Fruit fly (Drosophila melanogaster): ENCODE results near the gene Sas10.

Sas10 gene

DNA sequence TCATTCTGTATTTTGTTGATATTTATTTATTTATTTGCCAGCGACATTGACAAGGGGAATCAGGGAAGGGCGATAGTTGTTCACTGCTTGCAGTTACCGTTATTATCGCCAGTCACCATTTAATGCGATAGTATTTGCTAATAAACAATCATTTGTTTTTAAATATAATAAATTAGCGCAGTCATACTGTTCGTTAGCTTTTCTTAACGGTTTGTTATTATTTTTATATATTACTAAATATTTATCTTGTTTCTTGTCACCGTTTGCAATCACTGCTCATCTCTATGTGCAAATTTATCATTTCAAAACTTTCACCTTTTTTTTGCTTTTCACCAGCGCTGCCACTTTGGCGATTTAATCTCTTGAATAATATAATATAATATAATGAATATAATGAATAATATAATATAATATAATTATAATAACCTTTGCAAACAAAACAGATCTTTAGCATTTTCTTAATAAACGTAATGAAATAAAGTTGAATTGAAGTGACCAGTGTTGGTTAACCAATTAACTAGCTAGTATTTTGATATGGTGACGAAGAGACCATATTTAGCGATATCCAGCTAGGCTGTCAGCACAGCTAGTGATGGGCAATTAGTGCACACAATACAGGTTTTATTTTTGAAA is 12.2 kb downstream of the Sas10 start, which contains the start of the genes CG3309 and XRCC1 (continued):
- TF ChIP-seq CG32772 (GFP tag; IDR thresholded peaks at IDR 0.05), result 0 out of 2 replicates have a peak, but pooled peaks have one; percentile 28
- no peak for TF ChIP-seq Sin3A (optimal IDR thresholded peaks at IDR 0.05)
- no peak for TF ChIP-seq onecut (GFP tag; IDR thresholded peaks at IDR 0.05)
- TF ChIP-seq Usf (GFP tag; optimal IDR thresholded peaks at IDR 0.05), result no peak
- TF ChIP-seq cato (GFP tag; optimal IDR thresholded peaks at IDR 0.05; ENCODE audit: borderline replicate concordance), result no peak
- TF ChIP-seq vvl (GFP tag; IDR thresholded peaks at IDR 0.05), result peak; percentile 69
- no peak for TF ChIP-seq CG18599 (GFP tag; optimal IDR thresholded peaks at IDR 0.05)
- TF ChIP-seq trem (tag; optimal IDR thresholded peaks at IDR 0.05), result peak; percentile 53
- no peak for TF ChIP-seq CG7745 (tag; optimal IDR thresholded peaks at IDR 0.05)
- TF ChIP-seq Mrtf (GFP tag; IDR thresholded peaks at IDR 0.05), result no peak
- peak; percentile 8 for TF ChIP-seq psq (GFP tag; optimal IDR thresholded peaks at IDR 0.05)
- peak; percentile 39 for TF ChIP-seq PHDP (tag; optimal IDR thresholded peaks at IDR 0.05)
- no peak for TF ChIP-seq pita (GFP tag; optimal IDR thresholded peaks at IDR 0.05)
- TF ChIP-seq CG8478 (optimal IDR thresholded peaks at IDR 0.05), result no peak
- peak; percentile 54 for TF ChIP-seq CG13894 (tag; optimal IDR thresholded peaks at IDR 0.05)
- peak; percentile 24 for TF ChIP-seq CG10462 (GFP tag; optimal IDR thresholded peaks at IDR 0.05)
- TF ChIP-seq CG34422 (GFP tag; IDR thresholded peaks at IDR 0.05), result peak; percentile 78; the same call in 2 of the 3 replicates
- peak; percentile 54 for TF ChIP-seq lilli (GFP tag; optimal IDR thresholded peaks at IDR 0.05)
- TF ChIP-seq mld (GFP tag; IDR thresholded peaks at IDR 0.05; ENCODE audit: partially characterized antibody), result peak; percentile 64; the same call in 2 of the 3 replicates
- no peak for TF ChIP-seq CG15073 (GFP tag; optimal IDR thresholded peaks at IDR 0.05)
- TF ChIP-seq CG18619 (GFP tag; optimal IDR thresholded peaks at IDR 0.05), result peak; percentile 23
- no peak for TF ChIP-seq Dip2 (GFP tag; IDR thresholded peaks at IDR 0.05)
- no peak for TF ChIP-seq abd-A (tag; optimal IDR thresholded peaks at IDR 0.05)
- no peak for TF ChIP-seq dm (GFP tag; optimal IDR thresholded peaks at IDR 0.05)
- TF ChIP-seq lola (GFP tag; optimal IDR thresholded peaks at IDR 0.05), result peak in 1 of 3 experiments; percentile 46
- no peak for TF ChIP-seq CG1024 (GFP tag; IDR thresholded peaks at IDR 0.05)
- TF ChIP-seq Dad (GFP tag; optimal IDR thresholded peaks at IDR 0.05), result no peak
- TF ChIP-seq Sry-δ (GFP tag; optimal IDR thresholded peaks at IDR 0.05), result peak; percentile 68
- peak; percentile 31; the same call in 1 of the 2 replicates for TF ChIP-seq E2f1 (GFP tag; IDR thresholded peaks at IDR 0.05)
- TF ChIP-seq Tbp (GFP tag; optimal IDR thresholded peaks at IDR 0.05), result no peak
- TF ChIP-seq row (GFP tag; IDR thresholded peaks at IDR 0.05), result peak; percentile 93
- no peak for TF ChIP-seq insv (GFP tag; optimal IDR thresholded peaks at IDR 0.05)
- TF ChIP-seq CG11723 (GFP tag; optimal IDR thresholded peaks at IDR 0.05), result no peak
- peak; percentile 64; the same call in 1 of the 2 replicates for TF ChIP-seq ttk (GFP tag; IDR thresholded peaks at IDR 0.05)
- TF ChIP-seq ewg (GFP tag; optimal IDR thresholded peaks at IDR 0.05), result peak; percentile 13
- no peak for TF ChIP-seq Vsx1 (GFP tag; optimal IDR thresholded peaks at IDR 0.05)
- TF ChIP-seq CG2120 (GFP tag; optimal IDR thresholded peaks at IDR 0.05), result peak; percentile 47
- no peak for TF ChIP-seq dmrt99B (tag; optimal IDR thresholded peaks at IDR 0.05)
- TF ChIP-seq CG13296 (GFP tag; optimal IDR thresholded peaks at IDR 0.05), result no peak
- TF ChIP-seq CG11398 (GFP tag; optimal IDR thresholded peaks at IDR 0.05), result no peak
- TF ChIP-seq CG13123 (GFP tag; optimal IDR thresholded peaks at IDR 0.05), result no peak
- TF ChIP-seq salm (tag; optimal IDR thresholded peaks at IDR 0.05), result no peak
- peak; percentile 65 for TF ChIP-seq CG14710 (tag; optimal IDR thresholded peaks at IDR 0.05)
- TF ChIP-seq sd (tag; optimal IDR thresholded peaks at IDR 0.05), result no peak
- TF ChIP-seq nerfin-2 (GFP tag; IDR thresholded peaks at IDR 0.05; ENCODE audit: partially characterized antibody), result peak; percentile 71
- TF ChIP-seq tna (GFP tag; IDR thresholded peaks at IDR 0.05; ENCODE audit: partially characterized antibody), result peak; percentile 76
- 0 out of 2 replicates have a peak, but pooled peaks have one; percentile 7 for TF ChIP-seq CG11247 (GFP tag; IDR thresholded peaks at IDR 0.05)
- TF ChIP-seq ap (GFP tag; IDR thresholded peaks at IDR 0.05), result no peak
- TF ChIP-seq kay (GFP tag; optimal IDR thresholded peaks at IDR 0.05), result no peak
- peak; percentile 19 for TF ChIP-seq CG12104 (GFP tag; optimal IDR thresholded peaks at IDR 0.05)
- no peak for TF ChIP-seq wdn (GFP tag; IDR thresholded peaks at IDR 0.05)

Data from whole organism, embryonic.